Fruit fly (Drosophila melanogaster): ENCODE results near the gene Arl1.

Gene Arl1

dm6 chr3L:15956448-15957010 lies 26.4 kb upstream of the Arl1 start, which contains the start of gene elgi (continued):
- peak; percentile 62 for TF ChIP-seq CG17385 (GFP tag; optimal IDR thresholded peaks at IDR 0.05)
- TF ChIP-seq h (optimal IDR thresholded peaks at IDR 0.05): no peak
- TF ChIP-seq ems (GFP tag; optimal IDR thresholded peaks at IDR 0.05): peak; percentile 47
- TF ChIP-seq HLH3B (GFP tag; IDR thresholded peaks at IDR 0.05): peak; percentile 45; the same call in 1 of the 2 replicates
- TF ChIP-seq CG10979 (tag; optimal IDR thresholded peaks at IDR 0.05): peak; percentile 24
- TF ChIP-seq CG10366 (GFP tag; IDR thresholded peaks at IDR 0.05): 0 out of 2 replicates have a peak, but pooled peaks have one; percentile 41
- no peak for TF ChIP-seq aop (GFP tag; IDR thresholded peaks at IDR 0.05)
- TF ChIP-seq CG14667 (GFP tag; IDR thresholded peaks at IDR 0.05): no peak
- TF ChIP-seq Scr (GFP tag; IDR thresholded peaks at IDR 0.05; ENCODE audit: partially characterized antibody): peak; percentile 22
- TF ChIP-seq CG7556 (GFP tag; optimal IDR thresholded peaks at IDR 0.05): peak; percentile 38
- TF ChIP-seq CG10321 (GFP tag; IDR thresholded peaks at IDR 0.05): no peak; the same call in 1 of the 2 replicates
- TF ChIP-seq CG34224 (GFP tag; IDR thresholded peaks at IDR 0.05; ENCODE audit: partially characterized antibody): peak; percentile 40; the same call in 2 of the 3 replicates
- no peak for TF ChIP-seq CG11093 (GFP tag; IDR thresholded peaks at IDR 0.05)
- TF ChIP-seq Xbp1 (GFP tag; optimal IDR thresholded peaks at IDR 0.05): peak; percentile 77
- no peak for TF ChIP-seq Mes4 (GFP tag; optimal IDR thresholded peaks at IDR 0.05)
- TF ChIP-seq CG4282 (GFP tag; optimal IDR thresholded peaks at IDR 0.05): no peak
- TF ChIP-seq D (optimal IDR thresholded peaks at IDR 0.05): no peak
- TF ChIP-seq D (GFP tag; optimal IDR thresholded peaks at IDR 0.05): no peak
- peak; percentile 66 for TF ChIP-seq ind (GFP tag; optimal IDR thresholded peaks at IDR 0.05)
- TF ChIP-seq Sry-β (GFP tag; optimal IDR thresholded peaks at IDR 0.05): peak; percentile 94
- peak; percentile 44 for TF ChIP-seq CG9876 (GFP tag; optimal IDR thresholded peaks at IDR 0.05)
- no peak for TF ChIP-seq knrl (GFP tag; IDR thresholded peaks at IDR 0.05; ENCODE audit: partially characterized antibody)
- no peak for TF ChIP-seq wor (GFP tag; IDR thresholded peaks at IDR 0.05)
- peak; percentile 39 for TF ChIP-seq Bdp1 (GFP tag; optimal IDR thresholded peaks at IDR 0.05)
- TF ChIP-seq CG11247 (GFP tag; IDR thresholded peaks at IDR 0.05): no peak; the same call in 1 of the 2 replicates
- TF ChIP-seq tgo (GFP tag; IDR thresholded peaks at IDR 0.05): 0 out of 3 replicates have a peak, but pooled peaks have one; percentile 25
- TF ChIP-seq chinmo (GFP tag; IDR thresholded peaks at IDR 0.05; ENCODE audit: partially characterized antibody): 0 out of 4 replicates have a peak, but pooled peaks have one; percentile 11
- TF ChIP-seq Eip74EF (GFP tag; optimal IDR thresholded peaks at IDR 0.05): no peak
- no peak for TF ChIP-seq Hmx (GFP tag; optimal IDR thresholded peaks at IDR 0.05)
- TF ChIP-seq schlank (tag; optimal IDR thresholded peaks at IDR 0.05): peak; percentile 11
- no peak for TF ChIP-seq CG7928 (GFP tag; optimal IDR thresholded peaks at IDR 0.05)
- no peak for TF ChIP-seq vnd (GFP tag; IDR thresholded peaks at IDR 0.05; ENCODE audit: partially characterized antibody)
- TF ChIP-seq CG10959 (GFP tag; IDR thresholded peaks at IDR 0.05): no peak
- no peak for TF ChIP-seq Usf (GFP tag; optimal IDR thresholded peaks at IDR 0.05)
- no peak for TF ChIP-seq CG7271 (tag; optimal IDR thresholded peaks at IDR 0.05)
- TF ChIP-seq tx (GFP tag; optimal IDR thresholded peaks at IDR 0.05): peak; percentile 15
- TF ChIP-seq CG6654 (GFP tag; optimal IDR thresholded peaks at IDR 0.05): no peak
- TF ChIP-seq CG14860 (GFP tag; IDR thresholded peaks at IDR 0.05; ENCODE audit: partially characterized antibody): no peak
- TF ChIP-seq CG9609 (GFP tag; optimal IDR thresholded peaks at IDR 0.05): peak; percentile 53
- TF ChIP-seq unc-4 (GFP tag; IDR thresholded peaks at IDR 0.05; ENCODE audit: partially characterized antibody): peak; percentile 30; the same call in 1 of the 2 replicates
- peak; percentile 13 for TF ChIP-seq twi (tag; optimal IDR thresholded peaks at IDR 0.05)
- TF ChIP-seq Hand (GFP tag; optimal IDR thresholded peaks at IDR 0.05): no peak
- TF ChIP-seq lov (optimal IDR thresholded peaks at IDR 0.05): no peak
- TF ChIP-seq lov (GFP tag; IDR thresholded peaks at IDR 0.05): no peak
- TF ChIP-seq nerfin-2 (GFP tag; IDR thresholded peaks at IDR 0.05; ENCODE audit: partially characterized antibody): no peak
- peak; percentile 47 for TF ChIP-seq CG4820 (GFP tag; optimal IDR thresholded peaks at IDR 0.05)
- no peak for TF ChIP-seq CG9797 (GFP tag; optimal IDR thresholded peaks at IDR 0.05)
- no peak for TF ChIP-seq CG7963 (GFP tag; IDR thresholded peaks at IDR 0.05; ENCODE audit: partially characterized antibody)
- peak; percentile 68 for TF ChIP-seq NfI (GFP tag; optimal IDR thresholded peaks at IDR 0.05)
- no peak for TF ChIP-seq ftz-f1 (GFP tag; optimal IDR thresholded peaks at IDR 0.05)
